Fruit fly (Drosophila melanogaster) whole organism, adult: ENCODE results near the gene dmrt93B.
A peak's percentile ranks its signal among the peaks of the same experiment; 100 is the strongest.

Source experiments
- CG11617 ChIP-seq: fragments of 200-800 bp; sonication (Bioruptor generic); optimal IDR thresholded peaks from 2 replicates; lab custom pipeline; 2017; ENCODE audit warnings: mild to moderate bottlenecking, missing biosample characterization, missing genetic modification reagents, missing genetic modification characterization
- CG12768 ChIP-seq: fragments of 200-800 bp; sonication (Bioruptor generic); optimal IDR thresholded peaks from 2 replicates; lab custom pipeline; 2017; ENCODE audit warnings: missing biosample characterization, missing genetic modification characterization, mild to moderate bottlenecking, moderate library complexity, missing genetic modification reagents
- CG14711 ChIP-seq: fragments of 200-800 bp; sonication (Bioruptor generic); optimal IDR thresholded peaks from 2 replicates; lab custom pipeline; 2018; ENCODE audit warnings: missing biosample characterization, mild to moderate bottlenecking, missing genetic modification characterization, moderate library complexity
- CG1620 ChIP-seq: fragments of 200-800 bp; sonication (Bioruptor generic); optimal IDR thresholded peaks from 2 replicates; lab custom pipeline; 2016; ENCODE audit warnings: missing biosample characterization, missing genetic modification characterization
- CG33017 ChIP-seq: fragments of 200-800 bp; sonication (Bioruptor generic); optimal IDR thresholded peaks from 2 replicates; lab custom pipeline; 2018; ENCODE audit warnings: missing biosample characterization, mild to moderate bottlenecking, missing genetic modification characterization, moderate library complexity
- CG5204 ChIP-seq: fragments of 200-800 bp; sonication (Bioruptor generic); optimal IDR thresholded peaks from 2 replicates; lab custom pipeline; 2016; ENCODE audit warnings: missing biosample characterization, missing genetic modification characterization
- CG7045 ChIP-seq: fragments of 200-800 bp; sonication (Bioruptor generic); optimal IDR thresholded peaks from 2 replicates; lab custom pipeline; 2017; ENCODE audit warnings: missing biosample characterization, mild to moderate bottlenecking, missing genetic modification characterization
- CG7101 ChIP-seq: fragments of 200-800 bp; sonication (Bioruptor generic); optimal IDR thresholded peaks from 2 replicates; lab custom pipeline; 2018; ENCODE audit warnings: missing biosample characterization, mild to moderate bottlenecking, missing genetic modification characterization, moderate library complexity
- Clk ChIP-seq: fragments of 200-800 bp; sonication (Bioruptor generic); optimal IDR thresholded peaks from 2 replicates; lab custom pipeline; 2017; ENCODE audit warnings: missing biosample characterization, missing genetic modification characterization
- Crg-1 ChIP-seq: fragments of 200-800 bp; sonication (Bioruptor generic); optimal IDR thresholded peaks from 2 replicates; lab custom pipeline; 2016; ENCODE audit warnings: missing biosample characterization, missing genetic modification characterization
- Hr96 ChIP-seq: fragments of 200-800 bp; sonication (Bioruptor generic); optimal IDR thresholded peaks from 2 replicates; lab custom pipeline; 2016; ENCODE audit warnings: missing biosample characterization, missing genetic modification characterization
- Mnt ChIP-seq: fragments of 200-800 bp; sonication (Bioruptor generic); optimal IDR thresholded peaks from 2 replicates; lab custom pipeline; 2016; ENCODE audit warnings: missing biosample characterization, mild to moderate bottlenecking, missing genetic modification characterization
- bab1 ChIP-seq: fragments of 200-800 bp; sonication (Bioruptor generic); optimal IDR thresholded peaks from 3 replicates; lab custom pipeline; 2019; ENCODE audit warnings: missing biosample characterization, mild to moderate bottlenecking, missing genetic modification characterization, moderate library complexity
- cic ChIP-seq: fragments of 200-800 bp; sonication (Bioruptor generic); optimal IDR thresholded peaks from 2 replicates; lab custom pipeline; 2017; ENCODE audit warnings: missing biosample characterization, mild to moderate bottlenecking, missing genetic modification characterization, moderate library complexity
- cnc ChIP-seq, 2 experiments: fragments of >200 bp; optimal IDR thresholded peaks; 2 replicates each; lab custom pipeline; 2017
- kay ChIP-seq: fragments of 200-800 bp; sonication (Bioruptor generic); peaks from one replicate; lab custom pipeline; 2016; ENCODE audit warnings: missing biosample characterization, missing genetic modification characterization, borderline replicate concordance
- ovo ChIP-seq: fragments of 200-800 bp; sonication (Bioruptor generic); optimal IDR thresholded peaks from 2 replicates; lab custom pipeline; 2016; ENCODE audit warnings: missing biosample characterization, missing genetic modification characterization
- pad ChIP-seq: fragments of 200-800 bp; sonication (Bioruptor generic); optimal IDR thresholded peaks from 3 replicates; lab custom pipeline; 2017; ENCODE audit warnings: missing biosample characterization, missing genetic modification characterization, mild to moderate bottlenecking, moderate library complexity, missing genetic modification reagents
- tj ChIP-seq: fragments of 200-800 bp; sonication (Bioruptor generic); optimal IDR thresholded peaks from 3 replicates; lab custom pipeline; 2017; ENCODE audit warnings: missing biosample characterization, mild to moderate bottlenecking, missing genetic modification characterization, moderate library complexity
- toe ChIP-seq: fragments of 200-800 bp; sonication (Bioruptor generic); optimal IDR thresholded peaks from 2 replicates; lab custom pipeline; 2016; ENCODE audit warnings: missing biosample characterization, missing genetic modification characterization

dmrt93B gene

DNA sequence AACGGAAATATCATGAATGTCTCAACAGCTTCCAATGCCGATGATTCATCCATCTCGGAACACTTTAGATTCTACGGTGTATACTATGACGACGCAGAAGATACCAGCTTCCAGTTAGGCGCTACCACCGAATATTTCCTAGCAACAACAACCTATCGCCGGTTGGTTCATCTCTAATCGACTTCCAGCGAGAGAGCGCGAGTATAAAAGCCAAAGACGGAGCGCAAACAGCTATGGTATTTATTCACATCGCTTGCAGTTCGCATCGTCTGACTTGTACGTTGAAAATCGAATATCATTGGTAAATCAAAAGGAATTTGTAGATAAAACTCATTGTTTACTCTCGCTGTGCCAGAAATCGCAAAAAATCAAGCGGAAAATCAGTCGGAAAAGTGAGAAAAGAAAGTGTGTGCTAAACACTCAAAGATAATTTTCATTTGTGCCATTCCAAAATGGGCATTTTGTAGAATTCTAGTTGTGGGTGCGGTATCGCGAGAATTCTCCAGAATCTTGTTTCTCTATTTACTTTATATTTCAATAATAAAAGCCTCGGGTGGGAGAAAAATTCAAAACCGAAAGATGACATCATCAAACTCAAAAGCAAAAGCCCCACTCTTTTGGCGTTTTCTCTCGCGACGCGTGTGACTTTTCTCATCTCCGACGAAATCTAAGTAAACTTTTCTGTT lies 8.7 kb upstream of the dmrt93B start, which contains the start of gene AnxB9:
Gene AnxB9, plus strand, starts transcription at position 232 of the 686 bp plus-strand sequence.
- TF ChIP-seq pad: no peak
- TF ChIP-seq cnc (optimal IDR thresholded peaks at IDR 0.05; lab: Kevin White, UChicago): no peak
- TF ChIP-seq bab1 (GFP tag; lab: Kevin White, UChicago): peak; percentile 81
- no peak for TF ChIP-seq CG5204 (GFP tag; lab: Kevin White, UChicago)
- peak; percentile 56 for TF ChIP-seq Mnt (GFP tag; lab: Kevin White, UChicago)
- peak; percentile 66 for TF ChIP-seq CG33017 (tag; lab: Kevin White, UChicago)
- peak; percentile 40 for TF ChIP-seq CG12768
- peak; percentile 46 for TF ChIP-seq CG11617 (GFP tag; lab: Kevin White, UChicago)
- TF ChIP-seq Clk (GFP tag; lab: Kevin White, UChicago): no peak
- peak; percentile 7 for TF ChIP-seq ovo
- peak; percentile 42 for TF ChIP-seq CG1620 (GFP tag; lab: Kevin White, UChicago)
- peak; percentile 91 for TF ChIP-seq kay (GFP tag; lab: Kevin White, UChicago)
- peak; percentile 2 for TF ChIP-seq CG14711
- peak; percentile 50 for TF ChIP-seq Crg-1 (GFP tag; lab: Kevin White, UChicago)
- no peak for TF ChIP-seq toe
- TF ChIP-seq tj (GFP tag; lab: Kevin White, UChicago): peak; percentile 5
- TF ChIP-seq CG7045 (GFP tag; lab: Kevin White, UChicago): peak; percentile 22
- TF ChIP-seq Hr96: peak; percentile 39
- TF ChIP-seq cic (GFP tag; lab: Kevin White, UChicago): peak; percentile 73
- peak; percentile 67 for TF ChIP-seq CG7101 (tag; lab: Kevin White, UChicago)

dm6 chr3R:21065696-21066080 lies 8.1 kb upstream of the dmrt93B start:
- TF ChIP-seq kay (GFP tag; lab: Kevin White, UChicago) (peak; percentile 99), tj (GFP tag; lab: Kevin White, UChicago) (peak; percentile 2), toe (no peak)

dm6 chr3R:21066469-21067284 lies 7.1 kb upstream of the dmrt93B start:
- TF ChIP-seq kay (GFP tag; lab: Kevin White, UChicago) (peak; percentile 38), CG12768 (peak; percentile 3), Crg-1 (GFP tag; lab: Kevin White, UChicago) (no peak)

DNA sequence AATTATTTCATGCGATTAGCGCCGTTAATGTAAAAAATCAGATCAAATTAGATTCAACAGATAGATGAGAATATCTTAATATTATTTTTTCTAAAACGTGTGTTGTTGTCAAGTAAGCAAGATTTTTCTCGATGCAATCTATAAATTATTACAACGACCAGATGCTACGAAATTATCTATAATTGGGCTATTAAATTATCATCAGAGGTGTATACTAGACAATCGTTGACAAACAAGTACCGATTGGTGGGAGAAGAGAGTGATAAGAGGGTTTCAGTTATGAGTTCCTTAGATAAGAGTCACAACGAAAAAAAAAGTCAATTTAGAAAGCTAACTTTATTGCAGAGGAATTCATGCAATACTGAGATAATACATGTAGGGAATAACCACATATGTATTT lies 6.3 kb upstream of the dmrt93B start:
- TF ChIP-seq CG1620 (GFP tag; lab: Kevin White, UChicago) (no peak), kay (GFP tag; lab: Kevin White, UChicago) (peak; percentile 63)

DNA sequence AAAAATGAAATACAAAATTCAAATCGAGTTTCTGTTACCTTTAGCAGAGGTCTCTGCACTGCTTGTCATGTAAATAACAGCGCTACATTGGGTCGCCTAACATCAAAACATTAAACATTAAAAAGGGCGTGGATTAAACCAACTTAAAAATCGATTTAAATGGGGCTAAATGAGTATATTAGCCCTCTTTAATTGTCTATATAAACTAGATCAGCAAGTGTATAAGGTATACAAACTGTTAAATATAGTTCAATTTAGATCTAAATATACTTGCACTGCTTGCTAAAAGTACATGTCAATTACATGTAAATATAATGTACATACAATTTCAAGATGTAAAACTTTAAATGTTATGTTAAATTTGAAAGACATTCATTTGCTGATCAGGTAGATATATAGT lies 4.1 kb upstream of the dmrt93B start:
- peak; percentile 17 for TF ChIP-seq kay (GFP tag; lab: Kevin White, UChicago)
- TF ChIP-seq toe: no peak

DNA sequence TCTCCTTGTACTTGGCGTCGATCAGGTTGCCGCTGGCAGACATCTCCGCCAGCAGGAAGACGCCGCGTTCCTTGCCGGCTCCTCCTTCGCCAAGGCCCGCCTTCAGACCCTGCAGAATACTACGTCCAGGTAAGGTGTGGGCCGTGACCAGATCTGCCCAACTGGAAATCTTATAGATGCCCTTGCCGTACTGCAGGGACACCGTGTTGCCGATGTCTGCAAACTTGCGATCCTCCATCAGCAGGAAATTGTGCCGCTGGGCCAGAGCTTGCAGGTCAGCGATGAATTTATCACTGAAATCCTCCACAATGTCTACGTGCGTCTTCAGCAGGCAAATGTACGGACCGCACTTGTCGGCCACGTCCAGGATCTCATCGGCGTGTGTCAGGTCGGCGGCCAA lies 2.5 kb upstream of the dmrt93B start:
- TF ChIP-seq cic (GFP tag; lab: Kevin White, UChicago) (no peak), pad (no peak), tj (GFP tag; lab: Kevin White, UChicago) (no peak), CG7101 (tag; lab: Kevin White, UChicago) (no peak), CG7045 (GFP tag; lab: Kevin White, UChicago) (no peak), kay (GFP tag; lab: Kevin White, UChicago) (no peak), Clk (GFP tag; lab: Kevin White, UChicago) (no peak), CG12768 (no peak)

dm6 chr3R:21071943-21072500 lies 1.8 kb upstream of the dmrt93B start:
- TF ChIP-seq CG14711 (no peak), Clk (GFP tag; lab: Kevin White, UChicago) (no peak), CG5204 (GFP tag; lab: Kevin White, UChicago) (no peak), toe (no peak), CG7101 (tag; lab: Kevin White, UChicago) (no peak), pad (no peak), cnc (optimal IDR thresholded peaks at IDR 0.05; lab: Kevin White, UChicago) (no peak), Hr96 (no peak), bab1 (GFP tag; lab: Kevin White, UChicago) (no peak), cic (GFP tag; lab: Kevin White, UChicago) (no peak)
